Fruit fly (Drosophila melanogaster): ENCODE data around the gene TwdlC.

The TwdlC gene

dm6 chr3R:27023117-27023516 is 28.5 kb downstream of the TwdlC start, which contains the start of gene CG6277:
Gene CG6277, minus strand, starts transcription at chr3R:27023217.
- TF ChIP-seq psq (optimal IDR thresholded peaks at IDR 0.05) (no peak), insv (optimal IDR thresholded peaks at IDR 0.05) (no peak), Myc (optimal IDR thresholded peaks at IDR 0.05) (no peak), h (optimal IDR thresholded peaks at IDR 0.05) (no peak), ttk (optimal IDR thresholded peaks at IDR 0.05) (no peak), Sin3A (optimal IDR thresholded peaks at IDR 0.05) (no peak)

dm6 chr3R:27026009-27026408 is 31.4 kb downstream of the TwdlC start, which contains the start of gene CG6271:
Gene CG6271, minus strand, starts transcription at chr3R:27026109.
- TF ChIP-seq Sin3A (optimal IDR thresholded peaks at IDR 0.05) (no peak), ttk (optimal IDR thresholded peaks at IDR 0.05) (no peak), insv (optimal IDR thresholded peaks at IDR 0.05) (no peak), psq (optimal IDR thresholded peaks at IDR 0.05) (no peak), Myc (optimal IDR thresholded peaks at IDR 0.05) (no peak), h (optimal IDR thresholded peaks at IDR 0.05) (no peak)

dm6 chr3R:27033935-27034334 is 39.3 kb downstream of the TwdlC start:
- no peak for TF ChIP-seq insv (optimal IDR thresholded peaks at IDR 0.05)

- TF ChIP-seq insv (optimal IDR thresholded peaks at IDR 0.05) = no peak
- TF ChIP-seq ttk (optimal IDR thresholded peaks at IDR 0.05) = no peak
- TF ChIP-seq Sin3A (optimal IDR thresholded peaks at IDR 0.05) = no peak
- no peak for TF ChIP-seq Myc (optimal IDR thresholded peaks at IDR 0.05)
- TF ChIP-seq h (optimal IDR thresholded peaks at IDR 0.05) = no peak
Measured at dm6 chr3R:27040044-27040443, 45.4 kb downstream of the TwdlC start.
